Fruit fly (Drosophila melanogaster) whole organism, embryonic: ENCODE results near the gene CG4452.

Source experiments
- Atf3 ChIP-seq: fragments of 200-800 bp; sonication (Bioruptor generic); optimal IDR thresholded peaks from 3 replicates; lab custom pipeline; 2016; ENCODE audit warnings: missing biosample characterization, missing genetic modification characterization
- Awh ChIP-seq: fragments of 200-800 bp; sonication (Bioruptor generic); IDR thresholded peaks from 2 replicates; pipeline ENCODE4, ENCODE4 v1.3.6; 2022; ENCODE audit warnings: missing biosample characterization, missing genetic modification characterization
- Blimp-1 ChIP-seq: fragments of 200-800 bp; sonication (Bioruptor generic); optimal IDR thresholded peaks from 3 replicates; lab custom pipeline; 2018; ENCODE audit warnings: missing biosample characterization, missing genetic modification characterization, mild to moderate bottlenecking, moderate library complexity, missing genetic modification reagents
- CG10147 ChIP-seq: fragments of 200-800 bp; sonication (Bioruptor generic); optimal IDR thresholded peaks from 2 replicates; lab custom pipeline; 2019; ENCODE audit warnings: missing biosample characterization, mild to moderate bottlenecking, missing genetic modification characterization, moderate library complexity
- CG11398 ChIP-seq: fragments of 200-800 bp; sonication (Bioruptor generic); optimal IDR thresholded peaks from 2 replicates; lab custom pipeline; 2016; ENCODE audit warnings: missing biosample characterization, missing genetic modification characterization
- CG12071 ChIP-seq: fragments of 200-800 bp; sonication (Bioruptor generic); optimal IDR thresholded peaks from 3 replicates; lab custom pipeline; 2018; ENCODE audit warnings: missing biosample characterization, mild to moderate bottlenecking, missing genetic modification characterization
- CG12659 ChIP-seq: fragments of 200-800 bp; sonication (Bioruptor generic); optimal IDR thresholded peaks from 3 replicates; lab custom pipeline; 2017; ENCODE audit warnings: mild to moderate bottlenecking, missing biosample characterization, missing genetic modification reagents, missing genetic modification characterization
- CG13424 ChIP-seq: fragments of 200-800 bp; sonication (Bioruptor generic); optimal IDR thresholded peaks from 2 replicates; lab custom pipeline; 2019; ENCODE audit warnings: missing biosample characterization, mild to moderate bottlenecking, missing genetic modification characterization, moderate library complexity
- CG14965 ChIP-seq: fragments of 200-800 bp; sonication (Bioruptor generic); optimal IDR thresholded peaks from 2 replicates; lab custom pipeline; 2016; ENCODE audit warnings: missing biosample characterization, missing genetic modification characterization, borderline replicate concordance
- CG17568 ChIP-seq: fragments of 200-800 bp; sonication (Bioruptor generic); optimal IDR thresholded peaks from 2 replicates; lab custom pipeline; 2018; ENCODE audit warnings: missing biosample characterization, mild to moderate bottlenecking, missing genetic modification characterization, moderate library complexity
- CG2712 ChIP-seq: fragments of 200-800 bp; optimal IDR thresholded peaks from 3 replicates; lab custom pipeline; 2019; ENCODE audit warnings: missing biosample characterization, mild to moderate bottlenecking, missing genetic modification characterization, moderate library complexity
- CG31441 ChIP-seq: fragments of 200-800 bp; sonication (Bioruptor generic); IDR thresholded peaks from 2 replicates; pipeline ENCODE4 v1.3.6; 2022; ENCODE audit warnings: missing biosample characterization, missing genetic modification characterization
- CG42726 ChIP-seq: fragments of 200-800 bp; sonication (Bioruptor generic); IDR thresholded peaks from 2 replicates; pipeline ENCODE4 v1.3.6; 2022; ENCODE audit warnings: missing biosample characterization, missing genetic modification characterization; ENCODE audit not compliant: partially characterized antibody
- CG4707 ChIP-seq: fragments of 200-800 bp; sonication (Bioruptor generic); optimal IDR thresholded peaks from 2 replicates; lab custom pipeline; 2018; ENCODE audit warnings: missing biosample characterization, mild to moderate bottlenecking, missing genetic modification characterization, moderate library complexity
- CG6175 ChIP-seq: fragments of 200-800 bp; sonication (Bioruptor generic); IDR thresholded peaks from 3 replicates; pipeline ENCODE4 v1.3.6; 2022; ENCODE audit warnings: missing biosample characterization, missing genetic modification characterization
- CG6254 ChIP-seq: fragments of 200-800 bp; sonication (Bioruptor generic); optimal IDR thresholded peaks from 3 replicates; lab custom pipeline; 2017; ENCODE audit warnings: mild to moderate bottlenecking, missing biosample characterization, missing genetic modification reagents, missing genetic modification characterization
- CG7357 ChIP-seq: fragments of 200-800 bp; sonication (Bioruptor generic); IDR thresholded peaks from 3 replicates; pipeline ENCODE4 v1.3.6; 2022; ENCODE audit warnings: missing biosample characterization, missing genetic modification characterization
- CG8290 ChIP-seq, 3 experiments: fragments of 200-800 bp; sonication (Bioruptor generic); optimal IDR thresholded peaks; 2 replicates each; lab custom pipeline; 2016 to 2019; ENCODE audit warnings: missing biosample characterization in 3 of 3, missing genetic modification characterization in 3 of 3, mild to moderate bottlenecking in 2 of 3, moderate library complexity in 1 of 3
- CG9437 ChIP-seq: fragments of 200-800 bp; sonication (Bioruptor generic); optimal IDR thresholded peaks from 2 replicates; lab custom pipeline; 2018; ENCODE audit warnings: missing biosample characterization, mild to moderate bottlenecking, missing genetic modification characterization
- CG9609 ChIP-seq: fragments of 200-800 bp; sonication (Bioruptor generic); optimal IDR thresholded peaks from 3 replicates; lab custom pipeline; 2016; ENCODE audit warnings: missing biosample characterization, missing genetic modification characterization
- Dad ChIP-seq: fragments of 200-800 bp; sonication (Bioruptor generic); optimal IDR thresholded peaks from 3 replicates; lab custom pipeline; 2016; ENCODE audit warnings: missing biosample characterization, missing genetic modification characterization
- Doc3 ChIP-seq: fragments of 200-800 bp; sonication (Bioruptor generic); IDR thresholded peaks from 3 replicates; pipeline ENCODE4 v1.3.6; 2022; ENCODE audit warnings: missing biosample characterization, missing genetic modification characterization; ENCODE audit not compliant: partially characterized antibody
- GATAe ChIP-seq: fragments of 200-800 bp; sonication (Bioruptor generic); conservative IDR thresholded peaks from 2 replicates; pipeline ENCODE4 v1.3.6; 2022; ENCODE audit warnings: missing biosample characterization, missing genetic modification characterization
- HHEX ChIP-seq: fragments of 200-800 bp; sonication (Bioruptor generic); optimal IDR thresholded peaks from 3 replicates; lab custom pipeline; 2017; ENCODE audit warnings: missing biosample characterization, mild to moderate bottlenecking, missing genetic modification characterization, missing genetic modification reagents
- Mes4 ChIP-seq: fragments of 200-800 bp; sonication (Bioruptor generic); optimal IDR thresholded peaks from 2 replicates; lab custom pipeline; 2016; ENCODE audit warnings: missing biosample characterization, missing genetic modification characterization
- Ravus ChIP-seq: fragments of 200-800 bp; sonication (Bioruptor generic); IDR thresholded peaks from 2 replicates; pipeline ENCODE4 v1.3.6; 2022; ENCODE audit warnings: missing biosample characterization, missing genetic modification characterization
- Sin3A ChIP-seq: fragments of >200 bp; optimal IDR thresholded peaks from 2 replicates; lab custom pipeline; 2018
- Stat92E ChIP-seq, 3 experiments: fragments of >200 bp in 2 of 3; fragments of 200-800 bp in 1 of 3; sonication (Bioruptor generic) in 1 of 3; optimal IDR thresholded peaks; 2 replicates each; lab custom pipeline; 2017 to 2019; ENCODE audit warnings: missing biosample characterization in 3 of 3, missing genetic modification characterization in 3 of 3, mild to moderate bottlenecking in 1 of 3, moderate library complexity in 1 of 3
- Trl ChIP-seq, 3 experiments: fragments of >200 bp in 2 of 3; fragments of 200-800 bp in 1 of 3; sonication (Bioruptor generic) in 1 of 3; optimal IDR thresholded peaks; 2 replicates in 1 of 3; 3 replicates in 2 of 3; lab custom pipeline; 2016 to 2017; ENCODE audit warnings: missing biosample characterization in 1 of 3, missing genetic modification characterization in 1 of 3
- br ChIP-seq: fragments of >200 bp; optimal IDR thresholded peaks from 2 replicates; lab custom pipeline; 2017
- chinmo ChIP-seq: fragments of 200-800 bp; sonication (Bioruptor generic); IDR thresholded peaks from 4 replicates; pipeline ENCODE4 v1.3.6; 2022; ENCODE audit warnings: missing biosample characterization, missing genetic modification characterization; ENCODE audit not compliant: partially characterized antibody
- crol ChIP-seq: fragments of 200-800 bp; sonication (Bioruptor generic); IDR thresholded peaks from 2 replicates; pipeline ENCODE4 v1.3.6; 2022; ENCODE audit warnings: missing biosample characterization, missing genetic modification characterization
- da ChIP-seq: fragments of 200-800 bp; sonication (Bioruptor generic); optimal IDR thresholded peaks from 2 replicates; lab custom pipeline; 2016; ENCODE audit warnings: missing biosample characterization, missing genetic modification characterization
- dm ChIP-seq: fragments of 200-800 bp; sonication (Bioruptor generic); optimal IDR thresholded peaks from 3 replicates; lab custom pipeline; 2016; ENCODE audit warnings: missing biosample characterization, missing genetic modification characterization
- dmrt99B ChIP-seq: fragments of 200-800 bp; sonication (Bioruptor generic); optimal IDR thresholded peaks from 2 replicates; lab custom pipeline; 2018; ENCODE audit warnings: missing biosample characterization, mild to moderate bottlenecking, missing genetic modification characterization, moderate library complexity
- fd64A ChIP-seq: fragments of 200-800 bp; sonication (Bioruptor generic); optimal IDR thresholded peaks from 3 replicates; lab custom pipeline; 2018; ENCODE audit warnings: missing biosample characterization, mild to moderate bottlenecking, missing genetic modification characterization
- fd96Cb ChIP-seq: fragments of 200-800 bp; sonication (Bioruptor generic); optimal IDR thresholded peaks from 2 replicates; lab custom pipeline; 2018; ENCODE audit warnings: missing biosample characterization, mild to moderate bottlenecking, missing genetic modification characterization, moderate library complexity
- gem ChIP-seq: fragments of 200-800 bp; sonication (Bioruptor generic); optimal IDR thresholded peaks from 2 replicates; lab custom pipeline; 2019; ENCODE audit warnings: missing biosample characterization, mild to moderate bottlenecking, missing genetic modification characterization, moderate library complexity
- hb ChIP-seq: fragments of 200-800 bp; sonication (Bioruptor generic); IDR thresholded peaks from 3 replicates; pipeline ENCODE4 v1.3.6; 2022; ENCODE audit warnings: missing biosample characterization, missing genetic modification characterization; ENCODE audit not compliant: partially characterized antibody
- inv ChIP-seq: fragments of 200-800 bp; sonication (Bioruptor generic); IDR thresholded peaks from 2 replicates; pipeline ENCODE4 v1.3.6; 2022; ENCODE audit warnings: missing biosample characterization, missing genetic modification characterization; ENCODE audit not compliant: partially characterized antibody
- nau ChIP-seq: fragments of 200-800 bp; sonication (Bioruptor generic); optimal IDR thresholded peaks from 3 replicates; lab custom pipeline; 2017; ENCODE audit warnings: missing biosample characterization, mild to moderate bottlenecking, missing genetic modification characterization, missing genetic modification reagents
- otp ChIP-seq: fragments of 200-800 bp; sonication (Bioruptor generic); IDR thresholded peaks from 3 replicates; pipeline ENCODE4, ENCODE4 v1.3.6; 2022; ENCODE audit warnings: missing biosample characterization, missing genetic modification characterization
- repo ChIP-seq: fragments of 200-800 bp; sonication (Bioruptor generic); optimal IDR thresholded peaks from 2 replicates; lab custom pipeline; 2016; ENCODE audit warnings: missing biosample characterization, missing genetic modification characterization
- sna ChIP-seq: fragments of 200-800 bp; sonication (Bioruptor generic); IDR thresholded peaks from 2 replicates; pipeline ENCODE4 v1.3.6; 2022; ENCODE audit warnings: missing biosample characterization, missing genetic modification characterization; ENCODE audit not compliant: partially characterized antibody
- ssp ChIP-seq: fragments of 200-800 bp; sonication (Bioruptor generic); IDR thresholded peaks from 2 replicates; pipeline ENCODE4 v1.3.6; 2022; ENCODE audit warnings: missing biosample characterization, missing genetic modification characterization
- vnd ChIP-seq: fragments of 200-800 bp; sonication (Bioruptor generic); IDR thresholded peaks from 3 replicates; pipeline ENCODE4 v1.3.6; 2022; ENCODE audit warnings: missing biosample characterization, missing genetic modification characterization; ENCODE audit not compliant: partially characterized antibody
- wor ChIP-seq: fragments of 200-800 bp; sonication (Bioruptor generic); IDR thresholded peaks from 2 replicates; pipeline ENCODE4 v1.3.6; 2022; ENCODE audit warnings: missing biosample characterization, missing genetic modification characterization
- z ChIP-seq: fragments of 200-800 bp; sonication (Bioruptor generic); IDR thresholded peaks from 3 replicates; pipeline ENCODE4 v1.3.6; 2022; ENCODE audit warnings: missing biosample characterization, missing genetic modification characterization
- zf30C ChIP-seq: fragments of 200-800 bp; sonication (Bioruptor generic); optimal IDR thresholded peaks from 3 replicates; lab custom pipeline; 2018; ENCODE audit warnings: missing biosample characterization, mild to moderate bottlenecking, missing genetic modification characterization

Gene CG4452

dm6 chr3L:9396704-9397103 lies 29.5 kb downstream of the CG4452 start:
- TF ChIP-seq da (GFP tag; lab: Kevin White, UChicago) (no peak), CG8290 (GFP tag; optimal IDR thresholded peaks at IDR 0.05; lab: Kevin White, UChicago) (no peak), CG8290 (tag; optimal IDR thresholded peaks at IDR 0.05; lab: Kevin White, UChicago) (peak in 1 of 2 experiments; percentile 21), CG9437 (GFP tag; lab: Kevin White, UChicago) (no peak), CG12659 (no peak), crol (peak; percentile 67), CG6254 (GFP tag; lab: Kevin White, UChicago) (no peak), gem (tag; lab: Kevin White, UChicago) (no peak), vnd (GFP tag; lab: Robert Waterston, UW) (0 out of 3 replicates have a peak, but pooled peaks have one; percentile 10), Doc3 (no peak), GATAe (GFP tag; lab: Robert Waterston, UW) (no peak), chinmo (GFP tag; lab: Robert Waterston, UW) (peak; percentile 75; the same call in 1 of the 4 replicates), repo (no peak), br (lab: Kevin White, UChicago) (no peak)

- TF ChIP-seq CG14965 (GFP tag; lab: Kevin White, UChicago) (peak; percentile 42), CG42726 (GFP tag; lab: Robert Waterston, UW) (no peak), fd64A (peak; percentile 82), CG4707 (GFP tag; lab: Kevin White, UChicago) (peak; percentile 34), dm (GFP tag; lab: Kevin White, UChicago) (no peak), Awh (GFP tag; lab: Robert Waterston, UW) (peak; percentile 81), Stat92E (GFP tag; optimal IDR thresholded peaks at IDR 0.05; lab: Kevin White, UChicago) (no peak), CG7357 (GFP tag; lab: Robert Waterston, UW) (no peak), HHEX (peak; percentile 89), Trl (optimal IDR thresholded peaks at IDR 0.05; lab: Kevin White, UChicago) (no peak), Trl (GFP tag; optimal IDR thresholded peaks at IDR 0.05; lab: Kevin White, UChicago) (peak; percentile 70), CG11398 (peak; percentile 41), Atf3 (GFP tag; lab: Kevin White, UChicago) (no peak), CG12071 (GFP tag; lab: Kevin White, UChicago) (peak; percentile 94), ssp (GFP tag; lab: Robert Waterston, UW) (no peak), CG13424 (tag; lab: Kevin White, UChicago) (peak; percentile 39), Sin3A (lab: Kevin White, UChicago) (no peak), CG9609 (GFP tag; lab: Kevin White, UChicago) (no peak), z (GFP tag; lab: Robert Waterston, UW) (0 out of 3 replicates have a peak, but pooled peaks have one; percentile 53), CG6175 (GFP tag; lab: Robert Waterston, UW) (no peak), zf30C (GFP tag; lab: Kevin White, UChicago) (no peak), fd96Cb (tag; lab: Kevin White, UChicago) (no peak), CG31441 (peak; percentile 35; the same call in 1 of the 2 replicates), br (lab: Kevin White, UChicago) (no peak), CG10147 (GFP tag; lab: Kevin White, UChicago) (peak; percentile 63), wor (GFP tag; lab: Robert Waterston, UW) (no peak), sna (no peak), hb (no peak), dmrt99B (tag; lab: Kevin White, UChicago) (peak; percentile 55), Dad (GFP tag; lab: Kevin White, UChicago) (peak; percentile 59), Mes4 (GFP tag; lab: Kevin White, UChicago) (no peak), Ravus (GFP tag; lab: Robert Waterston, UW) (no peak), inv (GFP tag; lab: Robert Waterston, UW) (no peak), otp (no peak), Blimp-1 (peak; percentile 58), CG17568 (GFP tag; lab: Kevin White, UChicago) (peak; percentile 67), CG2712 (tag; lab: Kevin White, UChicago) (peak; percentile 47), nau (peak; percentile 82)
These were observed 30.0 kb downstream of the CG4452 start for dm6 chr3L:9397156-9397555.
